Worm (Caenorhabditis elegans) whole organism, L4 larva: ENCODE data around the gene misc-1.

ENCODE experiments used
- D1046.2 ChIP-seq: fragments of 200-800 bp; sonication (Bioruptor generic); IDR thresholded peaks from 2 replicates; pipeline ENCODE4 v1.3.6; 2022; ENCODE audit warnings: missing genetic modification characterization, missing compliant biosample characterization
- F26F4.8 ChIP-seq: fragments of 200-800 bp; sonication (Bioruptor generic); conservative IDR thresholded peaks from 2 replicates; pipeline ENCODE4 v1.3.6; 2022; ENCODE audit warnings: missing genetic modification characterization, missing compliant biosample characterization
- T26A8.4 ChIP-seq: fragments of 200-800 bp; sonication (Bioruptor generic); IDR thresholded peaks from 2 replicates; pipeline ENCODE4 v1.3.6; 2022; ENCODE audit warnings: missing genetic modification characterization, missing compliant biosample characterization
- Y105C5A.15 ChIP-seq: fragments of 200-800 bp; sonication (Bioruptor generic); IDR thresholded peaks from 2 replicates; pipeline ENCODE4 v1.3.6; 2022; ENCODE audit warnings: missing genetic modification characterization, missing compliant biosample characterization
- Y48G9A.11 ChIP-seq: fragments of 200-800 bp; sonication (Bioruptor generic); IDR thresholded peaks from 2 replicates; pipeline ENCODE4 v1.3.6; 2022; ENCODE audit warnings: missing genetic modification reagents, missing genetic modification characterization, missing compliant biosample characterization
- Y75B8A.6 ChIP-seq: fragments of 200-800 bp; sonication (Bioruptor generic); IDR thresholded peaks from 2 replicates; pipeline ENCODE4 v1.3.6; 2022; ENCODE audit warnings: missing genetic modification reagents, missing genetic modification characterization, missing compliant biosample characterization
- ZK337.2 ChIP-seq: fragments of 200-800 bp; sonication (Bioruptor generic); IDR thresholded peaks from 2 replicates; pipeline ENCODE4 v1.3.6; 2022; ENCODE audit warnings: missing genetic modification reagents, missing genetic modification characterization, missing compliant biosample characterization
- ZK546.5 ChIP-seq, 2 experiments: sonication (generic microtip); optimal IDR thresholded peaks; 2 replicates each; lab custom pipeline; 2017; ENCODE audit warnings: missing biosample characterization in 2 of 2, missing genetic modification characterization in 2 of 2
- aha-1 ChIP-seq: fragments of 150-350 bp; peaks from one replicate; lab custom pipeline; 2014; ENCODE audit warnings: missing biosample characterization, missing genetic modification characterization
- aly-2 ChIP-seq: sonication (generic microtip); optimal IDR thresholded peaks from 2 replicates; lab custom pipeline; 2018; ENCODE audit warnings: missing biosample characterization, missing genetic modification characterization
- ama-1 ChIP-seq: fragments of 150-350 bp; optimal IDR thresholded peaks from 2 replicates; lab custom pipeline; 2014; ENCODE audit warnings: inconsistent platforms, mixed read lengths
- attf-4 ChIP-seq: sonication (generic microtip); optimal IDR thresholded peaks from 3 replicates; lab custom pipeline; 2017; ENCODE audit warnings: missing biosample characterization, missing genetic modification characterization
- ceh-20 ChIP-seq: fragments of 200-800 bp; sonication (Bioruptor generic); IDR thresholded peaks from 2 replicates; pipeline ENCODE4 v1.3.6; 2022; ENCODE audit warnings: missing genetic modification reagents, missing genetic modification characterization, missing compliant biosample characterization
- ceh-28 ChIP-seq: fragments of 150-350 bp; optimal IDR thresholded peaks from 2 replicates; lab custom pipeline; 2014; ENCODE audit warnings: missing biosample characterization, missing genetic modification reagents, missing genetic modification characterization
- ceh-32 ChIP-seq: sonication (generic microtip); optimal IDR thresholded peaks from 2 replicates; lab custom pipeline; 2016; ENCODE audit warnings: mild to moderate bottlenecking, missing genetic modification characterization, missing compliant biosample characterization; ENCODE audit not compliant: poor library complexity
- ceh-44 ChIP-seq: fragments of 200-800 bp; sonication (Bioruptor generic); IDR thresholded peaks from 2 replicates; pipeline ENCODE4 v1.3.6; 2022; ENCODE audit warnings: missing genetic modification reagents, missing genetic modification characterization, missing compliant biosample characterization
- ceh-62 ChIP-seq: sonication (generic microtip); optimal IDR thresholded peaks from 2 replicates; lab custom pipeline; 2017; ENCODE audit warnings: missing biosample characterization, missing genetic modification characterization
- ceh-82 ChIP-seq: sonication (generic microtip); optimal IDR thresholded peaks from 2 replicates; lab custom pipeline; 2017; ENCODE audit warnings: missing biosample characterization, missing genetic modification characterization
- cey-2 ChIP-seq: sonication (generic microtip); optimal IDR thresholded peaks from 3 replicates; lab custom pipeline; 2017; ENCODE audit warnings: missing genetic modification characterization, mild to moderate bottlenecking, missing compliant biosample characterization, antibody characterized with exemption, borderline replicate concordance; ENCODE audit not compliant: insufficient read depth
- ctbp-1 ChIP-seq: fragments of 200-800 bp; sonication (Bioruptor generic); IDR thresholded peaks from 2 replicates; pipeline ENCODE4 v1.3.6; 2022; ENCODE audit warnings: missing genetic modification reagents, missing genetic modification characterization, missing compliant biosample characterization
- dmd-9 ChIP-seq: fragments of 200-800 bp; sonication (Bioruptor generic); IDR thresholded peaks from 2 replicates; pipeline ENCODE4 v1.3.6; 2022; ENCODE audit warnings: missing genetic modification reagents, missing genetic modification characterization, missing compliant biosample characterization
- duxl-1 ChIP-seq: sonication (generic microtip); optimal IDR thresholded peaks from 2 replicates; lab custom pipeline; 2016; ENCODE audit warnings: mild to moderate bottlenecking, missing genetic modification characterization, moderate library complexity, missing compliant biosample characterization; ENCODE audit not compliant: poor library complexity
- egl-27 ChIP-seq: sonication (generic microtip); optimal IDR thresholded peaks from 3 replicates; lab custom pipeline; 2017; ENCODE audit warnings: missing biosample characterization, missing genetic modification reagents, missing genetic modification characterization
- egl-43 ChIP-seq: fragments of 200-800 bp; sonication (Bioruptor generic); IDR thresholded peaks from 2 replicates; pipeline ENCODE4 v1.3.6; 2022; ENCODE audit warnings: missing genetic modification reagents, missing genetic modification characterization, missing compliant biosample characterization
- fos-1 ChIP-seq: fragments of 150-350 bp; optimal IDR thresholded peaks from 2 replicates; lab custom pipeline; 2014; ENCODE audit warnings: missing biosample characterization, missing genetic modification characterization
- gei-8 ChIP-seq: fragments of 200-800 bp; sonication (Bioruptor generic); optimal IDR thresholded peaks from 2 replicates; lab custom pipeline; 2018; ENCODE audit warnings: mild to moderate bottlenecking, missing genetic modification characterization, missing compliant biosample characterization
- jun-1 ChIP-seq: fragments of 150-350 bp; optimal IDR thresholded peaks from 2 replicates; lab custom pipeline; 2014; ENCODE audit warnings: missing biosample characterization, missing genetic modification reagents, missing genetic modification characterization
- lim-7 ChIP-seq: fragments of 200-800 bp; sonication (Bioruptor generic); IDR thresholded peaks from 2 replicates; pipeline ENCODE4 v1.3.6; 2022; ENCODE audit warnings: missing genetic modification characterization, missing compliant biosample characterization
- lin-15B ChIP-seq: fragments of 150-350 bp; sonication (generic microtip); optimal IDR thresholded peaks from 3 replicates; lab custom pipeline; 2014; ENCODE audit warnings: missing biosample characterization, missing genetic modification characterization
- lsy-2 ChIP-seq, 2 experiments: fragments of 150-350 bp in 1 of 2; sonication (generic microtip) in 1 of 2; optimal IDR thresholded peaks; 2 replicates each; lab custom pipeline; 2014 to 2017; ENCODE audit warnings: missing biosample characterization in 2 of 2, missing genetic modification characterization in 2 of 2
- madf-9 ChIP-seq: fragments of 200-800 bp; sonication (Bioruptor generic); conservative IDR thresholded peaks from 2 replicates; pipeline ENCODE4 v1.3.6; 2022; ENCODE audit warnings: missing genetic modification reagents, missing genetic modification characterization, missing compliant biosample characterization
- mdt-29 ChIP-seq: fragments of 200-800 bp; sonication (Bioruptor generic); IDR thresholded peaks from 2 replicates; pipeline ENCODE4 v1.3.6; 2022; ENCODE audit warnings: missing genetic modification reagents, missing genetic modification characterization, missing compliant biosample characterization
- mep-1 ChIP-seq: fragments of 150-350 bp; sonication (generic microtip); optimal IDR thresholded peaks from 3 replicates; lab custom pipeline; 2014; ENCODE audit warnings: missing biosample characterization, missing genetic modification characterization
- nhr-10 ChIP-seq: fragments of 150-350 bp; optimal IDR thresholded peaks from 2 replicates; lab custom pipeline; 2014; ENCODE audit warnings: missing biosample characterization, missing genetic modification characterization
- nhr-102 ChIP-seq: sonication (generic microtip); optimal IDR thresholded peaks from 2 replicates; lab custom pipeline; 2016; ENCODE audit warnings: mild to moderate bottlenecking, missing genetic modification characterization, moderate library complexity, missing compliant biosample characterization
- nhr-237 ChIP-seq: sonication (generic microtip); optimal IDR thresholded peaks from 2 replicates; lab custom pipeline; 2017; ENCODE audit warnings: missing biosample characterization, missing genetic modification characterization
- nhr-76 ChIP-seq: fragments of 150-350 bp; optimal IDR thresholded peaks from 2 replicates; lab custom pipeline; 2014; ENCODE audit warnings: missing biosample characterization, missing genetic modification characterization
- php-3 ChIP-seq: fragments of 200-800 bp; sonication (Bioruptor generic); IDR thresholded peaks from 2 replicates; pipeline ENCODE4 v1.3.6; 2022; ENCODE audit warnings: missing genetic modification reagents, missing genetic modification characterization, missing compliant biosample characterization
- rbr-2 ChIP-seq: sonication (generic microtip); optimal IDR thresholded peaks from 2 replicates; lab custom pipeline; 2016; ENCODE audit warnings: missing genotype, missing genetic modification characterization, missing compliant biosample characterization
- skn-1 ChIP-seq: fragments of 150-350 bp; optimal IDR thresholded peaks from 2 replicates; lab custom pipeline; 2014; ENCODE audit warnings: missing biosample characterization, missing genetic modification characterization
- snpc-4 ChIP-seq: fragments of 150-350 bp; optimal IDR thresholded peaks from 2 replicates; lab custom pipeline; 2014; ENCODE audit warnings: missing biosample characterization, missing genetic modification characterization
- spr-1 ChIP-seq: sonication (generic microtip); optimal IDR thresholded peaks from 2 replicates; lab custom pipeline; 2016; ENCODE audit warnings: mild to moderate bottlenecking, missing genetic modification characterization, missing compliant biosample characterization
- spr-3 ChIP-seq: fragments of 200-800 bp; sonication (Bioruptor generic); optimal IDR thresholded peaks from 2 replicates; lab custom pipeline; 2018; ENCODE audit warnings: mild to moderate bottlenecking, missing genetic modification characterization, missing compliant biosample characterization
- tag-97 ChIP-seq: fragments of 200-800 bp; sonication (Bioruptor generic); IDR thresholded peaks from 2 replicates; pipeline ENCODE4 v1.3.6; 2022; ENCODE audit warnings: missing genetic modification characterization, missing compliant biosample characterization
- unc-130 ChIP-seq: sonication (generic microtip); optimal IDR thresholded peaks from 2 replicates; lab custom pipeline; 2016; ENCODE audit warnings: missing genetic modification reagents, missing genetic modification characterization, missing compliant biosample characterization
- unc-39 ChIP-seq: sonication (generic microtip); optimal IDR thresholded peaks from 2 replicates; lab custom pipeline; 2017; ENCODE audit warnings: missing biosample characterization, missing genetic modification characterization
- unc-62 ChIP-seq, 3 experiments: fragments of 150-350 bp in 1 of 3; sonication (generic microtip); optimal IDR thresholded peaks in 2 of 3; peaks in 1 of 3; 1 replicate in 1 of 3; 2 replicates in 2 of 3; lab custom pipeline; 2014 to 2017; ENCODE audit warnings: missing biosample characterization in 3 of 3, missing genetic modification characterization in 3 of 3, missing genetic modification reagents in 3 of 3, missing genotype in 1 of 3
- vab-7 ChIP-seq: fragments of 200-800 bp; sonication (Bioruptor generic); IDR thresholded peaks from 2 replicates; pipeline ENCODE4 v1.3.6; 2022; ENCODE audit warnings: missing genetic modification reagents, missing genetic modification characterization, missing compliant biosample characterization
- zfp-3 ChIP-seq: fragments of 200-800 bp; sonication (Bioruptor generic); conservative IDR thresholded peaks from 2 replicates; pipeline ENCODE4 v1.3.6; 2022; ENCODE audit warnings: missing genetic modification reagents, missing genetic modification characterization, missing compliant biosample characterization
- zip-2 ChIP-seq: fragments of 150-350 bp; optimal IDR thresholded peaks from 2 replicates; lab custom pipeline; 2014; ENCODE audit warnings: missing biosample characterization, missing genetic modification characterization
- ztf-7 ChIP-seq: fragments of 150-350 bp; optimal IDR thresholded peaks from 2 replicates; lab custom pipeline; 2014; ENCODE audit warnings: missing biosample characterization, missing genetic modification characterization

The misc-1 gene

ce11 chrII:255124-255523 lies 31.3 kb upstream of the misc-1 start (continued):
- peak; percentile 46; the same call in 1 of the 2 replicates for TF ChIP-seq mdt-29 (GFP tag; lab: Robert Waterston, UW)
- no peak for TF ChIP-seq D1046.2
- TF ChIP-seq egl-43: peak; percentile 77
- TF ChIP-seq aly-2 (tag; lab: Kevin White, UChicago): no peak
- peak; percentile 78 for TF ChIP-seq ceh-28 (tag; lab: Kevin White, UChicago)
- no peak for TF ChIP-seq ceh-32 (tag; lab: Kevin White, UChicago)
- peak; percentile 87; the same call in 1 of the 2 replicates for TF ChIP-seq dmd-9 (GFP tag; lab: Robert Waterston, UW)
- peak; percentile 91 for TF ChIP-seq spr-1 (tag; lab: Kevin White, UChicago)
- TF ChIP-seq ama-1 (lab: Kevin White, UChicago): no peak
- TF ChIP-seq lsy-2 (tag; optimal IDR thresholded peaks at IDR 0.05; lab: Kevin White, UChicago): peak; percentile 70 to 95
- peak; percentile 92 for TF ChIP-seq unc-130 (GFP tag; lab: Kevin White, UChicago)
- peak; percentile 88 for TF ChIP-seq spr-3
- TF ChIP-seq skn-1 (tag; lab: Kevin White, UChicago): peak; percentile 32
- TF ChIP-seq vab-7: peak; percentile 84
- TF ChIP-seq unc-39 (tag; lab: Kevin White, UChicago): no peak
- TF ChIP-seq zfp-3 (GFP tag; lab: Robert Waterston, UW): peak; percentile 89
- TF ChIP-seq nhr-102 (tag; lab: Kevin White, UChicago): peak; percentile 91
- TF ChIP-seq F26F4.8 (GFP tag; lab: Robert Waterston, UW): no peak
- no peak for TF ChIP-seq nhr-76
- TF ChIP-seq Y105C5A.15: no peak
- no peak for TF ChIP-seq ZK337.2 (GFP tag; lab: Robert Waterston, UW)
- TF ChIP-seq jun-1 (tag; lab: Kevin White, UChicago): peak; percentile 89
- no peak for TF ChIP-seq egl-27 (tag; lab: Kevin White, UChicago)
- TF ChIP-seq ZK546.5 (tag; optimal IDR thresholded peaks at IDR 0.05; lab: Kevin White, UChicago): peak in 1 of 2 experiments; percentile 48
- peak; percentile 57 for TF ChIP-seq nhr-10
- peak; percentile 62 for TF ChIP-seq nhr-237 (tag; lab: Kevin White, UChicago)
- no peak for TF ChIP-seq Y75B8A.6 (GFP tag; lab: Robert Waterston, UW)
- no peak for TF ChIP-seq tag-97
- TF ChIP-seq attf-4 (tag; lab: Kevin White, UChicago): no peak
- no peak for TF ChIP-seq cey-2
- TF ChIP-seq unc-62 (GFP tag; optimal IDR thresholded peaks at IDR 0.05 in 1 of 2; lab: Kevin White, UChicago): peak in 1 of 2 experiments; percentile 45
- no peak for TF ChIP-seq unc-62 (tag; optimal IDR thresholded peaks at IDR 0.05; lab: Kevin White, UChicago)
- TF ChIP-seq ceh-20: peak; percentile 89
- TF ChIP-seq lim-7 (GFP tag; lab: Robert Waterston, UW): peak; percentile 62; the same call in 1 of the 2 replicates
- peak; percentile 78 for TF ChIP-seq ctbp-1
- peak; percentile 44 for TF ChIP-seq ztf-7 (tag; lab: Kevin White, UChicago)
- TF ChIP-seq T26A8.4 (GFP tag; lab: Robert Waterston, UW): peak; percentile 92
- peak; percentile 68; the same call in 1 of the 2 replicates for TF ChIP-seq madf-9
- no peak for TF ChIP-seq ceh-62 (tag; lab: Kevin White, UChicago)
- TF ChIP-seq duxl-1 (tag; lab: Kevin White, UChicago): peak; percentile 94
- peak; percentile 83 for TF ChIP-seq Y48G9A.11 (GFP tag; lab: Robert Waterston, UW)
- TF ChIP-seq gei-8 (GFP tag; lab: Kevin White, UChicago): no peak
- TF ChIP-seq zip-2 (tag; lab: Kevin White, UChicago): peak; percentile 56
- no peak for TF ChIP-seq ceh-82 (tag; lab: Kevin White, UChicago)
- no peak for TF ChIP-seq snpc-4 (tag; lab: Kevin White, UChicago)
- TF ChIP-seq lin-15B (tag; lab: Kevin White, UChicago): peak; percentile 95
- TF ChIP-seq ceh-44 (GFP tag; lab: Robert Waterston, UW): peak; percentile 86
- no peak for TF ChIP-seq fos-1 (tag; lab: Kevin White, UChicago)
- peak; percentile 99 for TF ChIP-seq aha-1 (tag; lab: Kevin White, UChicago)
- TF ChIP-seq rbr-2: peak; percentile 93
- TF ChIP-seq mep-1 (tag; lab: Kevin White, UChicago): peak; percentile 98
- TF ChIP-seq php-3 (GFP tag; lab: Robert Waterston, UW): peak; percentile 77
